Fruit fly (Drosophila melanogaster) whole organism, prepupa: ENCODE data around the gene Cyp303a1.

Experiments used
- Blimp-1 ChIP-seq: fragments of 200-800 bp; sonication (Bioruptor generic); optimal IDR thresholded peaks from 3 replicates; lab custom pipeline; 2017; ENCODE audit warnings: missing biosample characterization, missing genetic modification characterization, mild to moderate bottlenecking, moderate library complexity, missing genetic modification reagents
- CG10631 ChIP-seq: fragments of 200-800 bp; sonication (Bioruptor generic); optimal IDR thresholded peaks from 2 replicates; lab custom pipeline; 2016; ENCODE audit warnings: missing biosample characterization, missing genetic modification characterization
- CG10669 ChIP-seq: fragments of 200-800 bp; sonication (Bioruptor generic); optimal IDR thresholded peaks from 3 replicates; lab custom pipeline; 2018; ENCODE audit warnings: missing biosample characterization, mild to moderate bottlenecking, missing genetic modification characterization, moderate library complexity
- CG11294 ChIP-seq: fragments of 200-800 bp; sonication (Bioruptor generic); IDR thresholded peaks from 2 replicates; pipeline ENCODE4 v1.3.6; 2022; ENCODE audit warnings: missing biosample characterization, missing genetic modification characterization
- CG11902 ChIP-seq: fragments of 200-800 bp; sonication (Bioruptor generic); optimal IDR thresholded peaks from 3 replicates; lab custom pipeline; 2016; ENCODE audit warnings: missing biosample characterization, missing genetic modification characterization
- CG15336 ChIP-seq: fragments of 200-800 bp; sonication (Bioruptor generic); IDR thresholded peaks from 2 replicates; pipeline ENCODE4 v1.3.6; 2022; ENCODE audit warnings: missing biosample characterization, missing genetic modification characterization
- CG1621 ChIP-seq: fragments of 200-800 bp; sonication (Bioruptor generic); optimal IDR thresholded peaks from 3 replicates; lab custom pipeline; 2018; ENCODE audit warnings: missing biosample characterization, mild to moderate bottlenecking, missing genetic modification characterization
- CG16779 ChIP-seq: fragments of 200-800 bp; sonication (Bioruptor generic); optimal IDR thresholded peaks from 3 replicates; lab custom pipeline; 2017; ENCODE audit warnings: missing biosample characterization, mild to moderate bottlenecking, missing genetic modification characterization
- CG3032 ChIP-seq: fragments of 200-800 bp; optimal IDR thresholded peaks from 2 replicates; lab custom pipeline; 2019; ENCODE audit warnings: missing biosample characterization, mild to moderate bottlenecking, missing genetic modification characterization, moderate library complexity
- CG31627 ChIP-seq: fragments of 200-800 bp; sonication (Bioruptor generic); optimal IDR thresholded peaks from 3 replicates; lab custom pipeline; 2016; ENCODE audit warnings: missing biosample characterization, missing genetic modification characterization
- CG32006 ChIP-seq: fragments of 200-800 bp; sonication (Bioruptor generic); optimal IDR thresholded peaks from 3 replicates; lab custom pipeline; 2017; ENCODE audit warnings: missing biosample characterization, mild to moderate bottlenecking, missing genetic modification characterization
- CG34406 ChIP-seq: fragments of 200-800 bp; sonication (Bioruptor generic); optimal IDR thresholded peaks from 3 replicates; lab custom pipeline; 2016; ENCODE audit warnings: missing biosample characterization, missing genetic modification characterization
- CG6276 ChIP-seq: fragments of 200-800 bp; sonication (Bioruptor generic); optimal IDR thresholded peaks from 2 replicates; lab custom pipeline; 2017; ENCODE audit warnings: missing biosample characterization, mild to moderate bottlenecking, missing genetic modification characterization
- CG6808 ChIP-seq: fragments of 200-800 bp; sonication (Bioruptor generic); optimal IDR thresholded peaks from 3 replicates; lab custom pipeline; 2017; ENCODE audit warnings: missing biosample characterization, missing genetic modification characterization, mild to moderate bottlenecking, moderate library complexity, missing genetic modification reagents
- CG6854 ChIP-seq: fragments of 200-800 bp; sonication (Bioruptor generic); optimal IDR thresholded peaks from 2 replicates; lab custom pipeline; 2017; ENCODE audit warnings: missing biosample characterization, mild to moderate bottlenecking, missing genetic modification characterization
- CG8119 ChIP-seq: fragments of 200-800 bp; sonication (Bioruptor generic); IDR thresholded peaks from 3 replicates; pipeline ENCODE4 v1.3.6; 2022; ENCODE audit warnings: missing biosample characterization, missing genetic modification characterization
- CG8632 ChIP-seq: fragments of 200-800 bp; sonication (Bioruptor generic); optimal IDR thresholded peaks from 3 replicates; lab custom pipeline; 2016; ENCODE audit warnings: missing biosample characterization, missing genetic modification characterization
- CG9139 ChIP-seq: fragments of 200-800 bp; sonication (Bioruptor generic); optimal IDR thresholded peaks from 3 replicates; lab custom pipeline; 2017; ENCODE audit warnings: missing biosample characterization, mild to moderate bottlenecking, missing genetic modification characterization
- Eip78C ChIP-seq: fragments of 200-800 bp; sonication (Bioruptor generic); peaks from one replicate; lab custom pipeline; 2016; ENCODE audit warnings: missing biosample characterization, missing genetic modification characterization
- Eip93F ChIP-seq: fragments of 200-800 bp; sonication (Bioruptor generic); optimal IDR thresholded peaks from 2 replicates; lab custom pipeline; 2016; ENCODE audit warnings: missing biosample characterization, mild to moderate bottlenecking, missing genetic modification characterization
- Ets21C ChIP-seq: fragments of 200-800 bp; sonication (Bioruptor generic); optimal IDR thresholded peaks from 3 replicates; lab custom pipeline; 2016; ENCODE audit warnings: missing biosample characterization, missing genetic modification characterization
- Ets96B ChIP-seq: fragments of 200-800 bp; optimal IDR thresholded peaks from 2 replicates; lab custom pipeline; 2019; ENCODE audit warnings: missing biosample characterization, mild to moderate bottlenecking, missing genetic modification characterization, moderate library complexity
- Gug ChIP-seq: fragments of 200-800 bp; sonication (Bioruptor generic); IDR thresholded peaks from 2 replicates; pipeline ENCODE4 v1.3.6; 2022; ENCODE audit warnings: missing biosample characterization, missing genetic modification characterization
- Hr38 ChIP-seq: sonication (Bioruptor generic); optimal IDR thresholded peaks from 2 replicates; lab custom pipeline; 2016; ENCODE audit warnings: missing biosample characterization, missing genetic modification characterization
- Hr4 ChIP-seq: fragments of 200-800 bp; sonication (Bioruptor generic); optimal IDR thresholded peaks from 3 replicates; lab custom pipeline; 2016; ENCODE audit warnings: missing biosample characterization, missing genetic modification characterization
- Lpt ChIP-seq: fragments of 200-800 bp; sonication (Bioruptor generic); optimal IDR thresholded peaks from 3 replicates; lab custom pipeline; 2016; ENCODE audit warnings: missing biosample characterization, missing genetic modification characterization
- Met ChIP-seq: fragments of 200-800 bp; sonication (Bioruptor generic); optimal IDR thresholded peaks from 3 replicates; lab custom pipeline; 2016; ENCODE audit warnings: missing biosample characterization, missing genetic modification characterization
- OdsH ChIP-seq: fragments of 200-800 bp; sonication (Bioruptor generic); optimal IDR thresholded peaks from 3 replicates; lab custom pipeline; 2016; ENCODE audit warnings: missing biosample characterization, missing genetic modification characterization
- Smox ChIP-seq: fragments of 200-800 bp; sonication (Bioruptor generic); optimal IDR thresholded peaks from 3 replicates; lab custom pipeline; 2016; ENCODE audit warnings: missing biosample characterization, missing genetic modification characterization
- Sox14 ChIP-seq: fragments of 200-800 bp; sonication (Bioruptor generic); optimal IDR thresholded peaks from 3 replicates; lab custom pipeline; 2016; ENCODE audit warnings: missing biosample characterization, missing genetic modification characterization
- Sox15 ChIP-seq: fragments of 200-800 bp; sonication (Bioruptor generic); optimal IDR thresholded peaks from 3 replicates; lab custom pipeline; 2016; ENCODE audit warnings: missing biosample characterization, missing genetic modification characterization
- achi ChIP-seq: fragments of 200-800 bp; sonication (Bioruptor generic); optimal IDR thresholded peaks from 3 replicates; lab custom pipeline; 2016; ENCODE audit warnings: missing biosample characterization, missing genetic modification characterization
- acj6 ChIP-seq: fragments of 200-800 bp; sonication (Bioruptor generic); optimal IDR thresholded peaks from 3 replicates; lab custom pipeline; 2016; ENCODE audit warnings: missing biosample characterization, missing genetic modification characterization
- dac ChIP-seq: fragments of 200-800 bp; sonication (Bioruptor generic); optimal IDR thresholded peaks from 2 replicates; lab custom pipeline; 2017; ENCODE audit warnings: missing biosample characterization, mild to moderate bottlenecking, missing genetic modification characterization
- eg ChIP-seq: fragments of 200-800 bp; sonication (Bioruptor generic); IDR thresholded peaks from 3 replicates; pipeline ENCODE4 v1.3.6; 2022; ENCODE audit warnings: missing biosample characterization, missing genetic modification characterization
- esn ChIP-seq: fragments of 200-800 bp; sonication (Bioruptor generic); optimal IDR thresholded peaks from 2 replicates; lab custom pipeline; 2016; ENCODE audit warnings: missing biosample characterization, mild to moderate bottlenecking, missing genetic modification characterization, moderate library complexity
- fd59A ChIP-seq: fragments of 200-800 bp; sonication (Bioruptor generic); optimal IDR thresholded peaks from 2 replicates; lab custom pipeline; 2017; ENCODE audit warnings: missing biosample characterization, mild to moderate bottlenecking, missing genetic modification characterization, missing genetic modification reagents
- fd85E ChIP-seq: fragments of 200-800 bp; sonication (Bioruptor generic); optimal IDR thresholded peaks from 3 replicates; lab custom pipeline; 2016; ENCODE audit warnings: missing biosample characterization, missing genetic modification characterization
- fkh ChIP-seq: fragments of 200-800 bp; sonication (Bioruptor generic); optimal IDR thresholded peaks from 3 replicates; lab custom pipeline; 2017; ENCODE audit warnings: missing biosample characterization, mild to moderate bottlenecking, missing genetic modification characterization, moderate library complexity
- lz ChIP-seq: fragments of 200-800 bp; sonication (Bioruptor generic); optimal IDR thresholded peaks from 3 replicates; lab custom pipeline; 2016; ENCODE audit warnings: missing biosample characterization, missing genetic modification characterization
- net ChIP-seq: fragments of 200-800 bp; sonication (Bioruptor generic); optimal IDR thresholded peaks from 3 replicates; lab custom pipeline; 2016; ENCODE audit warnings: missing biosample characterization, missing genetic modification characterization
- pdm3 ChIP-seq: fragments of 200-800 bp; sonication (Bioruptor generic); optimal IDR thresholded peaks from 3 replicates; lab custom pipeline; 2016; ENCODE audit warnings: missing biosample characterization, missing genetic modification characterization
- salr ChIP-seq, 2 experiments: fragments of 200-800 bp; sonication (Bioruptor generic); optimal IDR thresholded peaks; 3 replicates each; lab custom pipeline; 2016 to 2018; ENCODE audit warnings: missing biosample characterization in 2 of 2, missing genetic modification characterization in 2 of 2, mild to moderate bottlenecking in 1 of 2
- spab ChIP-seq: fragments of 200-800 bp; sonication (Bioruptor generic); optimal IDR thresholded peaks from 2 replicates; lab custom pipeline; 2017; ENCODE audit warnings: missing biosample characterization, mild to moderate bottlenecking, missing genetic modification characterization, missing genetic modification reagents
- ss ChIP-seq, 2 experiments: fragments of 200-800 bp; sonication (Bioruptor generic); optimal IDR thresholded peaks; 2 replicates in 1 of 2; 3 replicates in 1 of 2; lab custom pipeline; 2017 to 2018; ENCODE audit warnings: mild to moderate bottlenecking in 2 of 2, missing biosample characterization in 2 of 2, missing genetic modification characterization in 2 of 2, moderate library complexity in 1 of 2
- svp ChIP-seq: fragments of 200-800 bp; sonication (Bioruptor generic); peaks from one replicate; lab custom pipeline; 2016; ENCODE audit warnings: missing biosample characterization, missing genetic modification characterization
- topi ChIP-seq: fragments of 200-800 bp; sonication (Bioruptor generic); optimal IDR thresholded peaks from 3 replicates; lab custom pipeline; 2016; ENCODE audit warnings: missing biosample characterization, missing genetic modification characterization
- vri ChIP-seq: fragments of 200-800 bp; sonication (Bioruptor generic); optimal IDR thresholded peaks from 3 replicates; lab custom pipeline; 2016; ENCODE audit warnings: missing biosample characterization, mild to moderate bottlenecking, missing genetic modification characterization

The Cyp303a1 gene

DNA sequence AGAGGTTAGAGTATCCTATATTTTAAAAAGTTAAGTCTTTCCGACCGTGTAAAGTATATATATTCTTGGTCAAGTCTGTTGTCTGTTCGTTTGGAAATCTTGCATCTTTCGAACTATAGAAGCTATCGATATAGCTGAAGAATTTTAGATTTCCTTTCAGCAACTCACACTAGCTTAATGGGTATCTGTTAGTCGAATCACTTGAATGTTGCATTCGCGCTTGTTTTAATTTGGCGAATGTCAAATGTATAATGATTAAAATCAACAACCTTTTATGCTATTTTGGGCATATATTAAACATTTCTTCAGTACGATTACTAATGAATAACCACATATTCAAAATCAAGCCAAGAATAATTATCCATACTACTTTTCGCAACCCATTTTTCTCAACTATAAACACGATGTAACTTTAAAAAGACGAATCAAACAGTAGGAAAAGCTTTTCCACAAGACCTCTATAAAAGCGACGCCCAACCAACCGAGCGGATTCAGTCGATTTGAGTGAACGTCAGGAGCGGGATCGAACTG, at the start of gene Cyp303a1:
Cyp303a1 (plus strand) TSS at position 481 of the 531 bp plus-strand sequence.
- no peak for TF ChIP-seq Hr38
- no peak for TF ChIP-seq CG9139 (GFP tag; lab: Kevin White, UChicago)
- no peak for TF ChIP-seq ss (GFP tag; optimal IDR thresholded peaks at IDR 0.05; lab: Kevin White, UChicago)
- no peak for TF ChIP-seq Eip78C
- no peak for TF ChIP-seq CG34406 (GFP tag; lab: Kevin White, UChicago)
- no peak for TF ChIP-seq Sox14 (GFP tag; lab: Kevin White, UChicago)
- no peak for TF ChIP-seq CG1621
- TF ChIP-seq achi (GFP tag; lab: Kevin White, UChicago) = no peak
- no peak for TF ChIP-seq svp (GFP tag; lab: Kevin White, UChicago)
- TF ChIP-seq spab (GFP tag; lab: Kevin White, UChicago) = no peak
- TF ChIP-seq Hr4 (GFP tag; lab: Kevin White, UChicago) = no peak
- TF ChIP-seq salr (GFP tag; optimal IDR thresholded peaks at IDR 0.05; lab: Kevin White, UChicago) = no peak
- TF ChIP-seq fd85E (GFP tag; lab: Kevin White, UChicago) = no peak

DNA sequence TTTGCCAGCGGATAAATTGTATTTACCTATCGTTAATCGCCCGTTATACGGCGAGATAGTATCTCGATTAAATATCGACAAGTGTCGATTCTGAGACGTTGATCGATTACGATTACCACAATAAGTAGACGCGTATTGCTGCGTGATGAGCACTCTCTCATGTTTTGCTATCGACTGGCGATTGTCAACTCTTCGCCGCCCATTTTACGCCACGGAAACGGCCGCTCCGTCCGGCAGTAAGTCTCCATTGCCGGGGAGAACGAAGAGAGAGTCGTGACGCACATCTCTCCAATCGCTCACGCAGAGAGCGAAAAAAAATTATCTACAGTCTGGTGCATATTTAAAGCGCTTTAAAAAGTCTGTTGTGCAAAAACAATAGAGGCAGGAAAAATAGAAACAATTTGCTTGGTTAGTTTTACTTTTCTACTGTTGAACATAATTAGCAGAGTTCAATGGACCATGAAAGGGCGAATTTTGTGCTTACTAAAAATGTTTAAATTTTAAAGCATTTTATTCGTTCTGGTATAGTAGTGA, 42.3 kb upstream of the Cyp303a1 start, which contains the start of gene CG46309:
CG46309 (minus strand) TSS at position 191 of the 534 bp plus-strand sequence.
- TF ChIP-seq Blimp-1 (GFP tag; lab: Kevin White, UChicago) (no peak), Ets96B (tag; lab: Kevin White, UChicago) (no peak), topi (GFP tag; lab: Kevin White, UChicago) (peak; percentile 53), CG9139 (GFP tag; lab: Kevin White, UChicago) (no peak), net (GFP tag; lab: Kevin White, UChicago) (no peak), CG6276 (GFP tag; lab: Kevin White, UChicago) (no peak), CG10631 (GFP tag; lab: Kevin White, UChicago) (no peak), CG6854 (no peak), eg (GFP tag; lab: Robert Waterston, UW) (no peak), Smox (GFP tag; lab: Kevin White, UChicago) (peak; percentile 54), lz (GFP tag; lab: Kevin White, UChicago) (peak; percentile 54), vri (GFP tag; lab: Kevin White, UChicago) (peak; percentile 62), salr (GFP tag; optimal IDR thresholded peaks at IDR 0.05; lab: Kevin White, UChicago) (peak in 1 of 2 experiments; percentile 31), CG32006 (GFP tag; lab: Kevin White, UChicago) (no peak), Lpt (GFP tag; lab: Kevin White, UChicago) (peak; percentile 8), fd85E (GFP tag; lab: Kevin White, UChicago) (no peak), OdsH (GFP tag; lab: Kevin White, UChicago) (peak; percentile 49), CG31627 (GFP tag; lab: Kevin White, UChicago) (peak; percentile 51), svp (GFP tag; lab: Kevin White, UChicago) (no peak), CG16779 (no peak), Sox15 (no peak), CG3032 (no peak), Gug (GFP tag; lab: Robert Waterston, UW) (no peak), Hr4 (GFP tag; lab: Kevin White, UChicago) (peak; percentile 51), Ets21C (GFP tag; lab: Kevin White, UChicago) (peak; percentile 8), achi (GFP tag; lab: Kevin White, UChicago) (peak; percentile 1), CG10669 (no peak), dac (GFP tag; lab: Kevin White, UChicago) (no peak), pdm3 (peak; percentile 44), esn (GFP tag; lab: Kevin White, UChicago) (peak; percentile 53), Hr38 (no peak), CG11902 (GFP tag; lab: Kevin White, UChicago) (no peak), Met (GFP tag; lab: Kevin White, UChicago) (peak; percentile 32), ss (GFP tag; optimal IDR thresholded peaks at IDR 0.05; lab: Kevin White, UChicago) (no peak), CG11294 (GFP tag; lab: Robert Waterston, UW) (no peak), acj6 (GFP tag; lab: Kevin White, UChicago) (peak; percentile 56), fkh (GFP tag; lab: Kevin White, UChicago) (no peak), CG8632 (GFP tag; lab: Kevin White, UChicago) (peak; percentile 22), CG15336 (GFP tag; lab: Robert Waterston, UW) (no peak), Eip93F (GFP tag; lab: Kevin White, UChicago) (no peak), fd59A (GFP tag; lab: Kevin White, UChicago) (no peak), CG8119 (no peak; the same call in 2 of the 3 replicates), CG6808 (GFP tag; lab: Kevin White, UChicago) (no peak)
